Worm (Caenorhabditis elegans): ENCODE results near the gene acs-18.

ce11 chrIV:10352243-10352642 lies 38.8 kb upstream of the acs-18 start, which contains the start of gene Y43C5B.2:
- no peak for TF ChIP-seq flt-1 (GFP tag; IDR thresholded peaks at IDR 0.05)
- no peak for TF ChIP-seq ama-1 (optimal IDR thresholded peaks at IDR 0.05)
- no peak for TF ChIP-seq hmbx-1 (tag; optimal IDR thresholded peaks at IDR 0.05)
- no peak for TF ChIP-seq ets-7 (tag; optimal IDR thresholded peaks at IDR 0.05)
- no peak for TF ChIP-seq B0310.2 (tag; optimal IDR thresholded peaks at IDR 0.05)
- no peak for TF ChIP-seq scrt-1 (GFP tag; IDR thresholded peaks at IDR 0.05)
- TF ChIP-seq F13C5.2 (tag; optimal IDR thresholded peaks at IDR 0.05), result no peak
- no peak for TF ChIP-seq tbx-11 (GFP tag; IDR thresholded peaks at IDR 0.05)
- no peak for TF ChIP-seq sea-1 (GFP tag; conservative IDR thresholded peaks at IDR 0.05)
- TF ChIP-seq hmg-4 (GFP tag; optimal IDR thresholded peaks at IDR 0.05), result no peak

Measured in whole organism, early embryonic.